Worm (Caenorhabditis elegans): ENCODE data around the gene cgh-1.

DNA sequence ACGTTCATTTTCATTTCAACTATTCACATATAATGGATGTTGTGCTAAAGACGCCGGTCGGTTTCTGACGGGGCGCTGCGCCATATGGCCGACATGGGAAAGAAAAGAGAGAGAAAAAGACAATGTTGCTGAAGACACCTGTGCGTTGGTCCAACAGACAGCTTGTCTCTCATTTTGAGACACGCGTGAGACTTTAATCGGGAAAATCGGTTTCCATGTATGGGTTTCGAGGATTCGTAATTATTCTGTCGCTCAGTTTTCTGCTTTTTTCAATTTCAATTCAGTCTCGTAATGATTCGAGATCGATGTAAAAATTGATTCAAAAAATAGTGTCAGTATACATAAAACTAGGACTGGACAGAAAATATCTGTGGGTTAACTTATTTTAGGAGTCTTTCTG is 33.2 kb upstream of the cgh-1 start:
- TF ChIP-seq crh-2 (tag; optimal IDR thresholded peaks at IDR 0.05) = no peak
- no peak for TF ChIP-seq snpc-4 (tag; optimal IDR thresholded peaks at IDR 0.05)
- TF ChIP-seq unc-39 (tag; optimal IDR thresholded peaks at IDR 0.05) = no peak
- no peak for TF ChIP-seq skn-1 (tag; optimal IDR thresholded peaks at IDR 0.05)
- TF ChIP-seq nhr-11 (tag; optimal IDR thresholded peaks at IDR 0.05) = no peak
